Worm (Caenorhabditis elegans) whole organism, L1 larva: ENCODE data around the gene str-175.

Source experiments
- aly-2 ChIP-seq: fragments of 150-350 bp; optimal IDR thresholded peaks from 2 replicates; lab custom pipeline; 2014; ENCODE audit warnings: missing biosample characterization, missing genetic modification characterization
- ceh-90 ChIP-seq: sonication (generic microtip); optimal IDR thresholded peaks from 2 replicates; lab custom pipeline; 2016; ENCODE audit warnings: missing genetic modification characterization, missing compliant biosample characterization
- elt-2 ChIP-seq: sonication (generic microtip); optimal IDR thresholded peaks from 2 replicates; lab custom pipeline; 2016; ENCODE audit warnings: missing genetic modification characterization, mild to moderate bottlenecking, inconsistent platforms, missing compliant biosample characterization, missing genetic modification reagents
- elt-3 ChIP-seq, 6 experiments: fragments of 150-350 bp in 1 of 6; sonication (generic microtip); optimal IDR thresholded peaks; 2 replicates each; lab custom pipeline; 2017 to 2018; ENCODE audit warnings: missing biosample characterization in 6 of 6, missing genetic modification characterization in 6 of 6, inconsistent platforms in 1 of 6
- fkh-4 ChIP-seq: sonication (generic microtip); optimal IDR thresholded peaks from 2 replicates; lab custom pipeline; 2016; ENCODE audit warnings: missing compliant biosample characterization, missing genetic modification characterization, borderline replicate concordance
- grh-1 ChIP-seq: fragments of 200-800 bp; sonication (Bioruptor generic); IDR thresholded peaks from 2 replicates; pipeline ENCODE4 v1.3.6; 2022; ENCODE audit warnings: missing genetic modification reagents, missing genetic modification characterization, missing compliant biosample characterization
- isw-1 ChIP-seq: fragments of 200-800 bp; sonication (Bioruptor generic); IDR thresholded peaks from 2 replicates; pipeline ENCODE4 v1.3.6; 2022; ENCODE audit warnings: missing genetic modification characterization, missing compliant biosample characterization
- lin-39 ChIP-seq: fragments of 150-350 bp; optimal IDR thresholded peaks from 2 replicates; lab custom pipeline; 2014; ENCODE audit warnings: missing biosample characterization, missing genetic modification reagents, missing genetic modification characterization
- nhr-237 ChIP-seq: fragments of 150-350 bp; optimal IDR thresholded peaks from 2 replicates; lab custom pipeline; 2014; ENCODE audit warnings: missing biosample characterization, missing genetic modification characterization
- snpc-4 ChIP-seq: fragments of 150-350 bp; optimal IDR thresholded peaks from 2 replicates; lab custom pipeline; 2014; ENCODE audit warnings: missing biosample characterization, missing genetic modification characterization
- tbx-2 ChIP-seq: sonication (generic microtip); optimal IDR thresholded peaks from 2 replicates; lab custom pipeline; 2016; ENCODE audit warnings: missing genetic modification characterization, missing compliant biosample characterization
- ztf-11 ChIP-seq, 2 experiments: sonication (generic microtip); optimal IDR thresholded peaks; 2 replicates each; lab custom pipeline; 2016 to 2017; ENCODE audit warnings: missing genetic modification characterization in 2 of 2, missing biosample characterization in 1 of 2, missing compliant biosample characterization in 1 of 2

DNA sequence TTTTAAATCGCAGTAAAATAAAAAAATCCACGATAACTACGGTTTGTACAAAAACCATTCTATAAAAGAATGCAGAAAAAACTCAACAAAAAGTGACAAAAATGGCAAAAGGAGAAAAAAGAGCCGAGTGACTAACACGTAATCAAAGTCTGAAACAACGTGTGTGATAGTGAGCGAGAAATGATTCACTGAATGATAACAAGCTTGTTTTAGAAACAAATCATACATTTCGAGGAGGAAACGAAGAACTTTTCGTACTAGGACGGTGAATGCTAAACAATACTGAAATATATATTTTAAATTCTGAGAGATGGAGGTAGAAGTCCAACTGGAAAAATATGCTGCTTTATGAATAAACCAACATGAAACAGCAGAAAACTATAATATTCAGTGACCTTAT is 28.4 kb downstream of the str-175 start:
- no peak for TF ChIP-seq isw-1 (GFP tag; lab: Robert Waterston, UW)
- no peak for TF ChIP-seq ceh-90
- no peak for TF ChIP-seq ztf-11 (tag; optimal IDR thresholded peaks at IDR 0.05; lab: Kevin White, UChicago)
- no peak for TF ChIP-seq elt-3 (tag; optimal IDR thresholded peaks at IDR 0.05; lab: Kevin White, UChicago)
- peak; percentile 48 for TF ChIP-seq elt-2
- no peak for TF ChIP-seq lin-39 (tag; lab: Kevin White, UChicago)
- TF ChIP-seq aly-2 (tag; lab: Kevin White, UChicago) = no peak
- TF ChIP-seq grh-1 = no peak
- no peak for TF ChIP-seq fkh-4 (tag; lab: Kevin White, UChicago)
- TF ChIP-seq snpc-4 = no peak
- TF ChIP-seq nhr-237 = no peak
- no peak for TF ChIP-seq tbx-2 (tag; lab: Kevin White, UChicago)
